Fruit fly (Drosophila melanogaster): ENCODE results near the gene CG42857.

CG42857 gene

dm6 chr3R:9868538-9869398, 47.8 kb upstream of the CG42857 start (continued):
- no peak for TF ChIP-seq CG6854 (GFP tag; optimal IDR thresholded peaks at IDR 0.05)
- no peak for TF ChIP-seq odd (GFP tag; optimal IDR thresholded peaks at IDR 0.05)
- TF ChIP-seq CG2120 (GFP tag; optimal IDR thresholded peaks at IDR 0.05), result no peak
- no peak for TF ChIP-seq CG15601 (tag; optimal IDR thresholded peaks at IDR 0.05)
- peak; percentile 18 for TF ChIP-seq Asciz (GFP tag; optimal IDR thresholded peaks at IDR 0.05)
- TF ChIP-seq Ssrp (tag; optimal IDR thresholded peaks at IDR 0.05), result no peak
- TF ChIP-seq gro (GFP tag; optimal IDR thresholded peaks at IDR 0.05), result no peak
- no peak for TF ChIP-seq CG12391 (tag; optimal IDR thresholded peaks at IDR 0.05)
- peak; percentile 73 for TF ChIP-seq pita (GFP tag; optimal IDR thresholded peaks at IDR 0.05)
- TF ChIP-seq CG14860 (GFP tag; IDR thresholded peaks at IDR 0.05; ENCODE audit: partially characterized antibody), result no peak
- TF ChIP-seq ham (GFP tag; IDR thresholded peaks at IDR 0.05), result no peak
- peak; percentile 46 for TF ChIP-seq D19A (tag; optimal IDR thresholded peaks at IDR 0.05)
- TF ChIP-seq CG6654 (GFP tag; optimal IDR thresholded peaks at IDR 0.05), result no peak
- no peak for TF ChIP-seq CG12071 (GFP tag; optimal IDR thresholded peaks at IDR 0.05)
- TF ChIP-seq CG43689 (GFP tag; IDR thresholded peaks at IDR 0.05), result no peak
- no peak for TF ChIP-seq CG42726 (GFP tag; IDR thresholded peaks at IDR 0.05; ENCODE audit: partially characterized antibody)
- TF ChIP-seq fd96Cb (tag; optimal IDR thresholded peaks at IDR 0.05), result no peak
- no peak for TF ChIP-seq chm (GFP tag; IDR thresholded peaks at IDR 0.05)
- no peak for TF ChIP-seq C15 (GFP tag; IDR thresholded peaks at IDR 0.05)
- TF ChIP-seq nerfin-1 (tag; optimal IDR thresholded peaks at IDR 0.05), result peak; percentile 11
- no peak for TF ChIP-seq Jarid2 (GFP tag; optimal IDR thresholded peaks at IDR 0.05)
- TF ChIP-seq zen (tag; optimal IDR thresholded peaks at IDR 0.05), result peak; percentile 35
- no peak for TF ChIP-seq CG3838 (GFP tag; optimal IDR thresholded peaks at IDR 0.05)
- no peak for TF ChIP-seq CG7372 (GFP tag; IDR thresholded peaks at IDR 0.05)
- peak; percentile 68 for TF ChIP-seq Bgb (GFP tag; IDR thresholded peaks at IDR 0.05; ENCODE audit: partially characterized antibody)
- no peak for TF ChIP-seq CG8944 (GFP tag; optimal IDR thresholded peaks at IDR 0.05)
- TF ChIP-seq ewg (GFP tag; optimal IDR thresholded peaks at IDR 0.05), result no peak
- no peak for TF ChIP-seq slou (GFP tag; optimal IDR thresholded peaks at IDR 0.05)
- TF ChIP-seq yki (optimal IDR thresholded peaks at IDR 0.05), result no peak
- TF ChIP-seq CG12219 (GFP tag; optimal IDR thresholded peaks at IDR 0.05), result no peak
- peak; percentile 55 for TF ChIP-seq HmgZ (tag; optimal IDR thresholded peaks at IDR 0.05)
- peak; percentile 61 for TF ChIP-seq grn (GFP tag; optimal IDR thresholded peaks at IDR 0.05)
- TF ChIP-seq CG7745 (tag; optimal IDR thresholded peaks at IDR 0.05), result peak; percentile 25
- no peak for TF ChIP-seq CG6689 (GFP tag; IDR thresholded peaks at IDR 0.05)
- TF ChIP-seq exex (tag; optimal IDR thresholded peaks at IDR 0.05), result no peak
- TF ChIP-seq Neu2 (GFP tag; optimal IDR thresholded peaks at IDR 0.05; ENCODE audit: borderline replicate concordance), result no peak
- peak; percentile 71 for TF ChIP-seq pros (GFP tag; optimal IDR thresholded peaks at IDR 0.05)
- no peak for TF ChIP-seq ssp (GFP tag; IDR thresholded peaks at IDR 0.05)
- no peak for TF ChIP-seq ind (GFP tag; optimal IDR thresholded peaks at IDR 0.05)
- TF ChIP-seq CG15479 (GFP tag; optimal IDR thresholded peaks at IDR 0.05), result no peak
- TF ChIP-seq BEAF-32 (GFP tag; optimal IDR thresholded peaks at IDR 0.05), result peak; percentile 18
- TF ChIP-seq schlank (tag; optimal IDR thresholded peaks at IDR 0.05), result no peak
- TF ChIP-seq CG12744 (GFP tag; optimal IDR thresholded peaks at IDR 0.05), result no peak
- TF ChIP-seq CG12155 (GFP tag; optimal IDR thresholded peaks at IDR 0.05), result peak; percentile 99
- no peak for TF ChIP-seq Elba2 (GFP tag; optimal IDR thresholded peaks at IDR 0.05)
- no peak for TF ChIP-seq CG9876 (GFP tag; optimal IDR thresholded peaks at IDR 0.05)
- no peak for TF ChIP-seq crol (GFP tag; IDR thresholded peaks at IDR 0.05)
- TF ChIP-seq pzg (GFP tag; optimal IDR thresholded peaks at IDR 0.05), result peak; percentile 1
- TF ChIP-seq Tbp (GFP tag; optimal IDR thresholded peaks at IDR 0.05), result peak; percentile 16

Data from whole organism, embryonic.